Worm (Caenorhabditis elegans) whole organism, L4/young adult: ENCODE results near the gene F47B7.2.

Experiments used
- W03F9.2 ChIP-seq: fragments of 150-350 bp; optimal IDR thresholded peaks from 2 replicates; lab custom pipeline; 2014; ENCODE audit warnings: missing biosample characterization, missing genetic modification characterization
- him-1 ChIP-seq: sonication (generic microtip); optimal IDR thresholded peaks from 2 replicates; lab custom pipeline; 2016; ENCODE audit warnings: missing genotype, missing genetic modification reagents, missing genetic modification characterization, missing compliant biosample characterization

- no peak for TF ChIP-seq W03F9.2 (tag; lab: Kevin White, UChicago)
- no peak for TF ChIP-seq him-1 (tag; lab: Kevin White, UChicago)
These were observed 8.3 kb upstream of the F47B7.2 start, which contains the start of gene F47B7.3 for ce11 chrX:3764295-3764694.
